Worm (Caenorhabditis elegans): Measurements from ENCODE around the gene rab-30.

DNA sequence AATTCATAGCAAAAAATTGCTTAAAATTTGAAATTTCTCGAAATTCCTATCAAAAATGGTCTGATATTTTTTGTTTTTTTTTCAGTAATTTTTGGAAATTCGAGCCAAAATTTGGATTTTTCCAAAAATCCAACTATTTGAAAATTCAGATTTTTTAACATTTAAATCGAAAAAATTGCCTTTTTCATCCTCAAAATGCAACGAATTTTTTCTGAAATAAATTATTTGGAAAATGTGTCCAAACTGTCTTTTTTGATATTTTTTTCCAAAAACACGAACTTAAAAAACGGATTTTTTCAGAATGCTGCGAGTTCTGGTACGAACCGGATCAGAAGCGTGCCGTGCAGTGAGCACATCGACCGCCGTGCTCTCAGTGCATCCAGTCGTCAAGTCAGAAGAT lies 54.8 kb downstream of the rab-30 start, which contains the start of gene mrpl-22:
- TF ChIP-seq med-1 (GFP tag; optimal IDR thresholded peaks at IDR 0.05; ENCODE audit: insufficient read depth) (no peak), tab-1 (GFP tag; IDR thresholded peaks at IDR 0.05) (no peak), ztf-29 (GFP tag; IDR thresholded peaks at IDR 0.05) (no peak), cog-1 (tag; optimal IDR thresholded peaks at IDR 0.05) (no peak), klf-2 (GFP tag; conservative IDR thresholded peaks at IDR 0.05) (no peak), flt-1 (GFP tag; IDR thresholded peaks at IDR 0.05) (no peak), ref-1 (GFP tag; conservative IDR thresholded peaks at IDR 0.05) (no peak), T22C8.4 (GFP tag; IDR thresholded peaks at IDR 0.05) (no peak), ztf-23 (GFP tag; IDR thresholded peaks at IDR 0.05) (no peak)

Data from whole organism, midembryonic.